Worm (Caenorhabditis elegans) whole organism, L1 larva: Measurements from ENCODE around the gene mars-1.

Source experiments
- C04F5.9 ChIP-seq: sonication (generic microtip); optimal IDR thresholded peaks from 2 replicates; lab custom pipeline; 2016; ENCODE audit warnings: missing genetic modification characterization, missing compliant biosample characterization
- C16A3.4 ChIP-seq: fragments of 150-350 bp; optimal IDR thresholded peaks from 2 replicates; lab custom pipeline; 2014; ENCODE audit warnings: missing biosample characterization, missing genetic modification characterization
- Y116A8C.19 ChIP-seq: sonication (generic microtip); optimal IDR thresholded peaks from 2 replicates; lab custom pipeline; 2016; ENCODE audit warnings: missing compliant biosample characterization, missing genetic modification characterization, borderline replicate concordance
- aha-1 ChIP-seq: fragments of 150-350 bp; optimal IDR thresholded peaks from 2 replicates; lab custom pipeline; 2014; ENCODE audit warnings: missing biosample characterization, missing genetic modification characterization
- alr-1 ChIP-seq: fragments of 200-800 bp; sonication (Bioruptor generic); optimal IDR thresholded peaks from 2 replicates; lab custom pipeline; 2018; ENCODE audit warnings: borderline replicate concordance, mild to moderate bottlenecking, missing genetic modification characterization, missing compliant biosample characterization
- aly-2 ChIP-seq: fragments of 150-350 bp; optimal IDR thresholded peaks from 2 replicates; lab custom pipeline; 2014; ENCODE audit warnings: missing biosample characterization, missing genetic modification characterization
- blmp-1 ChIP-seq: fragments of 150-350 bp; optimal IDR thresholded peaks from 2 replicates; lab custom pipeline; 2014; ENCODE audit warnings: missing biosample characterization, missing genetic modification characterization
- ceh-82 ChIP-seq, 3 experiments: fragments of 150-350 bp in 1 of 3; sonication (generic microtip) in 2 of 3; optimal IDR thresholded peaks; 2 replicates each; lab custom pipeline; 2014 to 2017; ENCODE audit warnings: missing biosample characterization in 3 of 3, missing genetic modification characterization in 3 of 3
- ceh-88 ChIP-seq: fragments of 200-800 bp; sonication (Bioruptor generic); IDR thresholded peaks from 2 replicates; pipeline ENCODE4 v1.3.6; 2022; ENCODE audit warnings: missing genetic modification characterization, missing compliant biosample characterization
- ces-1 ChIP-seq: fragments of 150-350 bp; optimal IDR thresholded peaks from 2 replicates; lab custom pipeline; 2014; ENCODE audit warnings: missing biosample characterization, missing genetic modification reagents, missing genetic modification characterization
- efl-1 ChIP-seq, 4 experiments: fragments of 150-350 bp; optimal IDR thresholded peaks in 3 of 4; peaks in 1 of 4; 1 replicate in 1 of 4; 2 replicates in 3 of 4; lab custom pipeline; 2014; ENCODE audit warnings: missing biosample characterization in 2 of 4, missing genetic modification characterization in 2 of 4, missing genetic modification reagents in 2 of 4
- egl-13 ChIP-seq: sonication (generic microtip); optimal IDR thresholded peaks from 2 replicates; lab custom pipeline; 2016; ENCODE audit warnings: missing genotype, missing genetic modification reagents, missing genetic modification characterization, missing compliant biosample characterization
- ets-5 ChIP-seq: fragments of 200-800 bp; sonication (Bioruptor generic); IDR thresholded peaks from 2 replicates; pipeline ENCODE4 v1.3.6; 2022; ENCODE audit warnings: missing genetic modification characterization, missing compliant biosample characterization
- fkh-4 ChIP-seq: sonication (generic microtip); optimal IDR thresholded peaks from 2 replicates; lab custom pipeline; 2016; ENCODE audit warnings: missing compliant biosample characterization, missing genetic modification characterization, borderline replicate concordance
- fkh-8 ChIP-seq: sonication (generic microtip); optimal IDR thresholded peaks from 2 replicates; lab custom pipeline; 2016; ENCODE audit warnings: mild to moderate bottlenecking, missing genetic modification characterization, missing compliant biosample characterization
- hlh-17 ChIP-seq: fragments of 200-800 bp; sonication (Bioruptor generic); optimal IDR thresholded peaks from 2 replicates; lab custom pipeline; 2018; ENCODE audit warnings: missing genetic modification characterization, mild to moderate bottlenecking, missing compliant biosample characterization, moderate library complexity, borderline replicate concordance
- hlh-4 ChIP-seq: sonication (generic microtip); optimal IDR thresholded peaks from 2 replicates; lab custom pipeline; 2016; ENCODE audit warnings: mild to moderate bottlenecking, missing genetic modification characterization, missing compliant biosample characterization
- isw-1 ChIP-seq: fragments of 200-800 bp; sonication (Bioruptor generic); IDR thresholded peaks from 2 replicates; pipeline ENCODE4 v1.3.6; 2022; ENCODE audit warnings: missing genetic modification characterization, missing compliant biosample characterization
- lin-13 ChIP-seq: fragments of 150-350 bp; optimal IDR thresholded peaks from 2 replicates; lab custom pipeline; 2014; ENCODE audit warnings: missing biosample characterization, missing genetic modification reagents, missing genetic modification characterization
- lin-15B ChIP-seq: fragments of 150-350 bp; sonication (generic microtip); optimal IDR thresholded peaks from 3 replicates; lab custom pipeline; 2014; ENCODE audit warnings: missing biosample characterization, missing genetic modification characterization
- lir-3 ChIP-seq: sonication (generic microtip); optimal IDR thresholded peaks from 2 replicates; lab custom pipeline; 2016; ENCODE audit warnings: mild to moderate bottlenecking, missing genetic modification characterization, moderate library complexity, missing compliant biosample characterization; ENCODE audit not compliant: poor library complexity
- lsy-2 ChIP-seq, 2 experiments: fragments of 150-350 bp; optimal IDR thresholded peaks; 2 replicates each; lab custom pipeline; 2014; ENCODE audit warnings: missing biosample characterization in 2 of 2, missing genetic modification characterization in 2 of 2
- mab-9 ChIP-seq: fragments of 200-800 bp; sonication (Bioruptor generic); IDR thresholded peaks from 2 replicates; pipeline ENCODE4 v1.3.6; 2022; ENCODE audit warnings: missing genetic modification reagents, missing genetic modification characterization, missing compliant biosample characterization
- mdl-1 ChIP-seq, 2 experiments: fragments of 150-350 bp; optimal IDR thresholded peaks; 2 replicates each; lab custom pipeline; 2014 to 2017; ENCODE audit warnings: missing biosample characterization in 2 of 2, missing genetic modification characterization in 2 of 2, inconsistent platforms in 1 of 2
- mef-2 ChIP-seq: fragments of 150-350 bp; optimal IDR thresholded peaks from 2 replicates; lab custom pipeline; 2014; ENCODE audit warnings: missing biosample characterization, missing genetic modification characterization
- mep-1 ChIP-seq: fragments of 150-350 bp; optimal IDR thresholded peaks from 2 replicates; lab custom pipeline; 2014; ENCODE audit warnings: missing biosample characterization, missing genetic modification characterization
- nhr-12 ChIP-seq: sonication (generic microtip); optimal IDR thresholded peaks from 2 replicates; lab custom pipeline; 2017; ENCODE audit warnings: missing biosample characterization, missing genetic modification characterization
- nhr-20 ChIP-seq: sonication (generic microtip); optimal IDR thresholded peaks from 2 replicates; lab custom pipeline; 2016; ENCODE audit warnings: mild to moderate bottlenecking, missing genetic modification characterization, missing compliant biosample characterization
- nhr-47 ChIP-seq: sonication (generic microtip); optimal IDR thresholded peaks from 2 replicates; lab custom pipeline; 2016; ENCODE audit warnings: mild to moderate bottlenecking, missing genetic modification characterization, moderate library complexity, missing compliant biosample characterization
- nhr-71 ChIP-seq: sonication (generic microtip); optimal IDR thresholded peaks from 2 replicates; lab custom pipeline; 2016; ENCODE audit warnings: mild to moderate bottlenecking, missing genetic modification characterization, moderate library complexity, missing compliant biosample characterization
- nhr-76 ChIP-seq: sonication (generic microtip); optimal IDR thresholded peaks from 2 replicates; lab custom pipeline; 2017; ENCODE audit warnings: missing biosample characterization, missing genetic modification characterization
- nhr-84 ChIP-seq: sonication (generic microtip); optimal IDR thresholded peaks from 2 replicates; lab custom pipeline; 2017; ENCODE audit warnings: missing biosample characterization, missing genetic modification characterization
- nhr-85 ChIP-seq: sonication (generic microtip); peaks from one replicate; lab custom pipeline; 2016; ENCODE audit warnings: missing genetic modification characterization, inconsistent platforms, missing compliant biosample characterization
- nhr-90 ChIP-seq: sonication (generic microtip); optimal IDR thresholded peaks from 2 replicates; lab custom pipeline; 2016; ENCODE audit warnings: mild to moderate bottlenecking, missing genetic modification characterization, missing compliant biosample characterization; ENCODE audit not compliant: poor library complexity
- pqm-1 ChIP-seq: sonication (generic microtip); optimal IDR thresholded peaks from 3 replicates; lab custom pipeline; 2017; ENCODE audit warnings: missing biosample characterization, missing genetic modification characterization
- skn-1 ChIP-seq: fragments of 150-350 bp; optimal IDR thresholded peaks from 2 replicates; lab custom pipeline; 2014; ENCODE audit warnings: missing biosample characterization, missing genetic modification characterization
- snu-23 ChIP-seq: sonication (generic microtip); optimal IDR thresholded peaks from 2 replicates; lab custom pipeline; 2016; ENCODE audit warnings: missing genetic modification characterization, missing compliant biosample characterization
- sptf-1 ChIP-seq: fragments of 150-350 bp; optimal IDR thresholded peaks from 2 replicates; lab custom pipeline; 2014; ENCODE audit warnings: missing biosample characterization, missing genetic modification characterization
- swsn-7 ChIP-seq: sonication (generic microtip); optimal IDR thresholded peaks from 2 replicates; lab custom pipeline; 2016; ENCODE audit warnings: missing genetic modification characterization, missing compliant biosample characterization
- tbx-2 ChIP-seq: sonication (generic microtip); optimal IDR thresholded peaks from 2 replicates; lab custom pipeline; 2016; ENCODE audit warnings: missing genetic modification characterization, missing compliant biosample characterization
- tlp-1 ChIP-seq: fragments of 150-350 bp; optimal IDR thresholded peaks from 2 replicates; lab custom pipeline; 2014; ENCODE audit warnings: missing biosample characterization, missing genetic modification characterization
- unc-130 ChIP-seq: fragments of 150-350 bp; optimal IDR thresholded peaks from 2 replicates; lab custom pipeline; 2017; ENCODE audit warnings: missing biosample characterization, missing genetic modification characterization, inconsistent platforms
- unc-98 ChIP-seq: fragments of 200-800 bp; sonication (Bioruptor generic); IDR thresholded peaks from 2 replicates; pipeline ENCODE4 v1.3.6; 2022; ENCODE audit warnings: missing genetic modification characterization, missing compliant biosample characterization
- vab-15 ChIP-seq: sonication (generic microtip); optimal IDR thresholded peaks from 2 replicates; lab custom pipeline; 2017; ENCODE audit warnings: missing genotype, mild to moderate bottlenecking, missing genetic modification characterization, missing compliant biosample characterization
- zip-4 ChIP-seq: fragments of 200-800 bp; sonication (Bioruptor generic); optimal IDR thresholded peaks from 2 replicates; lab custom pipeline; 2018; ENCODE audit warnings: mild to moderate bottlenecking, missing genetic modification characterization, moderate library complexity, missing compliant biosample characterization
- ztf-4 ChIP-seq: fragments of 150-350 bp; optimal IDR thresholded peaks from 2 replicates; lab custom pipeline; 2014; ENCODE audit warnings: missing biosample characterization, missing genetic modification characterization

Gene mars-1

DNA sequence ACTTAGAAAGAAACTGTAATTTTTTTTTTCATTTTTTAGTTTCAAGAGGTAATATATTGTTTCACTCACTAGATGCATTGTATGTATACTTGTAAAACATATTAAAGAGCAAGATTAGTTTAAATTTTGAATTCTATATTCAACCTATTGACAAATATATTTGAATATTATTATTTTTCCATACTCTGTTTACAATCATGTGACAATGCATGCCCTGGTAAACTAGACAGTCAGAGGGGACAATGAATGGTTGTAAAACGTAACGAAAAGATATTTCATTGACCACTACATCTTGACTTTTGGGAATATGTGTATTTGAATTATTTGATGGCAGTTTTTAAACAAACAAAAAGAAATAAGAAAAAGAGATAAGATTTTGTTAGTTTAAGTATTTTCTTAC lies 13.0 kb downstream of the mars-1 start (continued):
- TF ChIP-seq aly-2 (tag; lab: Kevin White, UChicago) (no peak), mef-2 (tag; lab: Kevin White, UChicago) (no peak), ceh-82 (tag; optimal IDR thresholded peaks at IDR 0.05; lab: Kevin White, UChicago) (no peak), lir-3 (tag; lab: Kevin White, UChicago) (no peak)

DNA sequence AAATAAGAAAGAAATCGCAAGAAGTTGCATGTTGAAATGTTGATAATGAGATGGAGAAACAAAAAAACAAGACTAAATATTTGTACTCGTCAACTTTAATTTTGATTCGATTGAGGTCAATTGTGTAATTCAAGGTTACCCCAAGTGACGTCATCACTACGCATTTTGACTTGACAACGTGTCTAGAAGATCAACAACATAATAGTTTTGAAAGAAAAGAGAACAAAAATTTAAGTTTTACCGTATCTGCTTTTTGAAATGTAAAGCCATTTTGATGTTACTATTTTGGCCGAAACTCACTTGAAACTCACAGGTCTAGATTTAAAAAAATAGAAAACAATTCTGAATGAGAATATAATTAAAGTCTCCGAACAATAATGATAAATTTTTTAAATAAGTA lies 14.4 kb downstream of the mars-1 start, which contains the start of gene dsl-5:
Gene dsl-5, minus strand, starts transcription at position 101 of the 400 bp plus-strand sequence.
- TF ChIP-seq nhr-85 (tag; lab: Kevin White, UChicago) (peak; percentile 61), fkh-4 (tag; lab: Kevin White, UChicago) (no peak)

- TF ChIP-seq ets-5 (0 out of 2 replicates have a peak, but pooled peaks have one; percentile 56), mab-9 (0 out of 2 replicates have a peak, but pooled peaks have one; percentile 12)
- TF ChIP-seq, all 84 proteins: peak for 2; not testable (repeated sequence) for 82
Observed at ce11 chrIV:11616543-11616942, 18.7 kb downstream of the mars-1 start.

DNA sequence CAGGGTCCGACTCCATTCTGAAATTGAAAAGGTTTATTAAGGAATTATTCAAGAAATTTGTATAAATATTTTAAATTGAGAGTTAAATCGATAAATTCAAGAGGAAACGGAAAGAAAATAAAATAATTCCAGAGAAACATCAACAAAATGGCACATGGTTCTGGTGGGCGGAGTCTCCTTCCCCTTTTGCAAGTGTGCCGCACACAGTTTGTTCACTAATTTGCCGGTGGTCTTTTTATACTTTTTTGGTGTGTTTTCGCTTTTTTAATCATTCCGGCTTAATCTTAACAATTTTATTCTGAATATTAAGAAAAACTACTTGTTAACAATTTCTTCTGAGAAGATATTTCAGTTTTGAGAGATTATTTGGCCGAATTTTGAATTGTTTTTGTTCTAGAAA lies 30.4 kb downstream of the mars-1 start, which contains the start of the genes ragc-1 and Y24F12A.1:
Gene ragc-1, minus strand, starts transcription at position 25 of the 400 bp plus-strand sequence.
Gene Y24F12A.1, plus strand, starts transcription at position 346 of the 400 bp plus-strand sequence.
- peak; percentile 58 to 68 for TF ChIP-seq lsy-2 (tag; optimal IDR thresholded peaks at IDR 0.05; lab: Kevin White, UChicago)
- TF ChIP-seq snu-23, result peak; percentile 41
- no peak for TF ChIP-seq unc-98 (GFP tag; lab: Robert Waterston, UW)
- TF ChIP-seq hlh-17 (GFP tag; lab: Kevin White, UChicago), result no peak
- TF ChIP-seq tbx-2, result peak; percentile 24
- TF ChIP-seq efl-1 (optimal IDR thresholded peaks at IDR 0.05; lab: Kevin White, UChicago), result peak; percentile 28 to 48
- TF ChIP-seq efl-1 (GFP tag; optimal IDR thresholded peaks at IDR 0.05 in 1 of 2; lab: Kevin White, UChicago), result peak; percentile 53 to 92
- TF ChIP-seq vab-15 (tag; lab: Kevin White, UChicago), result peak; percentile 26
- TF ChIP-seq alr-1, result no peak
- TF ChIP-seq nhr-84, result no peak
- peak in 2 of 3 experiments; percentile 26 to 46 for TF ChIP-seq ceh-82 (tag; optimal IDR thresholded peaks at IDR 0.05; lab: Kevin White, UChicago)
- TF ChIP-seq swsn-7 (tag; lab: Kevin White, UChicago), result peak; percentile 39
- no peak for TF ChIP-seq hlh-4 (tag; lab: Kevin White, UChicago)
- TF ChIP-seq egl-13, result no peak
- TF ChIP-seq skn-1 (tag; lab: Kevin White, UChicago), result peak; percentile 54
- peak; percentile 47 for TF ChIP-seq nhr-20 (tag; lab: Kevin White, UChicago)
- TF ChIP-seq aha-1 (tag; lab: Kevin White, UChicago), result no peak
- TF ChIP-seq Y116A8C.19, result no peak
- no peak for TF ChIP-seq tlp-1
- TF ChIP-seq ces-1 (GFP tag; lab: Kevin White, UChicago), result no peak
- TF ChIP-seq ceh-88, result no peak
- peak; percentile 22 for TF ChIP-seq fkh-8 (tag; lab: Kevin White, UChicago)
- peak; percentile 26 for TF ChIP-seq lir-3 (tag; lab: Kevin White, UChicago)
- peak; percentile 61 for TF ChIP-seq unc-130 (tag; lab: Kevin White, UChicago)
- no peak for TF ChIP-seq pqm-1 (tag; lab: Kevin White, UChicago)
- TF ChIP-seq mdl-1 (tag; optimal IDR thresholded peaks at IDR 0.05; lab: Kevin White, UChicago), result peak in 1 of 2 experiments; percentile 71
- no peak for TF ChIP-seq isw-1 (GFP tag; lab: Robert Waterston, UW)
- TF ChIP-seq ztf-4, result no peak
- no peak for TF ChIP-seq ets-5
- TF ChIP-seq C04F5.9 (tag; lab: Kevin White, UChicago), result no peak
- TF ChIP-seq zip-4 (GFP tag; lab: Kevin White, UChicago), result no peak
- TF ChIP-seq blmp-1 (tag; lab: Kevin White, UChicago), result peak; percentile 58
- TF ChIP-seq nhr-90 (tag; lab: Kevin White, UChicago), result peak; percentile 51
- no peak for TF ChIP-seq nhr-76 (tag; lab: Kevin White, UChicago)
- peak; percentile 38 for TF ChIP-seq mep-1 (tag; lab: Kevin White, UChicago)
- TF ChIP-seq C16A3.4 (tag; lab: Kevin White, UChicago), result peak; percentile 53
- TF ChIP-seq lin-13, result no peak
- no peak for TF ChIP-seq nhr-85 (tag; lab: Kevin White, UChicago)
- no peak for TF ChIP-seq sptf-1 (tag; lab: Kevin White, UChicago)
- peak; percentile 41 for TF ChIP-seq nhr-47 (tag; lab: Kevin White, UChicago)
- TF ChIP-seq nhr-71 (tag; lab: Kevin White, UChicago), result peak; percentile 52
- TF ChIP-seq nhr-12 (tag; lab: Kevin White, UChicago), result no peak
- peak; percentile 13 for TF ChIP-seq lin-15B (tag; lab: Kevin White, UChicago)
